Fruit fly (Drosophila melanogaster): ENCODE measurements around the gene CG13999.
A peak's percentile ranks its signal among the peaks of the same experiment; 100 is the strongest.

DNA sequence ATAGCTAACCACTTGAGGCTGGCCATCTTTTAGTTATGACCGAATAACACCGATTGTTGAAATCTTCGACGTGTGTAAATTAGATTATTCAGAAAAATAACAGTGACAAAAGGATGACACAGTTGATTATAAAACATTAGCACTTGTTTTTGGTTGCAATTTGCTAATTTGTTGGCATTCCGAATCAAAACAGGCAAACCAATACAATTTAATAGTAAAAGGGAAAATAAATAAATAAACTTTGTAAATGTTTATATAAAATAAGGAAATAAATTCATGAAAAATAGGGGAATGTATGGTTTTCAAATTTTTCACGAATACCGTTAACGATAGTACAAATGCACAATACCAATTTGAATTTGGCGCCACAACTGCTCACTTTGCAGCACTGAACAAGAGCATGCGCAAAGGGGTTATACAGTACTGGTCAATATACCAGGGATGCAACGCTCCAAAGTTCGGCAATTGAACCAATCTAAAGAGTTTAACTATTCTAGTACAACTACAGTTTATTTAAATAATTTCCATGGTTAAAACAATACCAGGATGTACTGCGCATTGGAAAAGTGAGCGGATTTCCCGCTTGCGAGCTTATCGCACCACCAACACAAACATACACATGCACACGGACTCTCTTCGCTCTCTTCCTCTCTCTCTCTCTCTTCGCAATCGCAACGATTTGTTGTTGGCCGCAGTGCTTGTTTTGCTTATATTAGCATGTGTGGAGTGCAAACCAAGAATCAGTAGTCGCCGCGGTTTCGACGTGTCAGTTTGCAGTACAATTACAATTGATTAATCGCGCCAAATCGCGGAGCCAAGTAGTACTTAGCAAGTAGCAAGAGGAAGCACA is 12.8 kb downstream of the CG13999 start, which contains the start of the genes Sfp26Ad and Gpdh1:
- peak; percentile 89 for TF ChIP-seq CG5204 (GFP tag; optimal IDR thresholded peaks at IDR 0.05)
- peak; percentile 67 for TF ChIP-seq CG14711 (tag; optimal IDR thresholded peaks at IDR 0.05)
- peak; percentile 39 for TF ChIP-seq CG33017 (tag; optimal IDR thresholded peaks at IDR 0.05)
- TF ChIP-seq CG7045 (GFP tag; optimal IDR thresholded peaks at IDR 0.05), result peak; percentile 86
- TF ChIP-seq cic (GFP tag; optimal IDR thresholded peaks at IDR 0.05), result peak; percentile 94
- TF ChIP-seq Clk (GFP tag; optimal IDR thresholded peaks at IDR 0.05), result peak; percentile 74
- peak; percentile 90 for TF ChIP-seq toe (GFP tag; optimal IDR thresholded peaks at IDR 0.05)
- peak; percentile 83 for TF ChIP-seq Hr96 (GFP tag; optimal IDR thresholded peaks at IDR 0.05)
- peak; percentile 86 for TF ChIP-seq Mnt (GFP tag; optimal IDR thresholded peaks at IDR 0.05)

Data from whole organism, adult.